Worm (Caenorhabditis elegans) whole organism, L4 larva: ENCODE results near the gene gpcp-2.

Source experiments
- D1046.2 ChIP-seq: fragments of 200-800 bp; sonication (Bioruptor generic); IDR thresholded peaks from 2 replicates; pipeline ENCODE4 v1.3.6; 2022; ENCODE audit warnings: missing genetic modification characterization, missing compliant biosample characterization
- R02D3.7 ChIP-seq: fragments of 150-350 bp; sonication (generic microtip); optimal IDR thresholded peaks from 3 replicates; lab custom pipeline; 2014; ENCODE audit warnings: missing biosample characterization, missing genetic modification characterization
- Y105C5A.15 ChIP-seq: fragments of 200-800 bp; sonication (Bioruptor generic); IDR thresholded peaks from 2 replicates; pipeline ENCODE4 v1.3.6; 2022; ENCODE audit warnings: missing genetic modification characterization, missing compliant biosample characterization
- Y48G9A.11 ChIP-seq: fragments of 200-800 bp; sonication (Bioruptor generic); IDR thresholded peaks from 2 replicates; pipeline ENCODE4 v1.3.6; 2022; ENCODE audit warnings: missing genetic modification reagents, missing genetic modification characterization, missing compliant biosample characterization
- ZK337.2 ChIP-seq: fragments of 200-800 bp; sonication (Bioruptor generic); IDR thresholded peaks from 2 replicates; pipeline ENCODE4 v1.3.6; 2022; ENCODE audit warnings: missing genetic modification reagents, missing genetic modification characterization, missing compliant biosample characterization
- aly-2 ChIP-seq: sonication (generic microtip); optimal IDR thresholded peaks from 2 replicates; lab custom pipeline; 2018; ENCODE audit warnings: missing biosample characterization, missing genetic modification characterization
- arid-1 ChIP-seq: fragments of 200-800 bp; sonication (Bioruptor generic); conservative IDR thresholded peaks from 2 replicates; pipeline ENCODE4 v1.3.6; 2022; ENCODE audit warnings: missing genetic modification reagents, missing genetic modification characterization, missing compliant biosample characterization
- ceh-20 ChIP-seq: fragments of 200-800 bp; sonication (Bioruptor generic); IDR thresholded peaks from 2 replicates; pipeline ENCODE4 v1.3.6; 2022; ENCODE audit warnings: missing genetic modification reagents, missing genetic modification characterization, missing compliant biosample characterization
- cey-2 ChIP-seq: sonication (generic microtip); optimal IDR thresholded peaks from 3 replicates; lab custom pipeline; 2017; ENCODE audit warnings: missing genetic modification characterization, mild to moderate bottlenecking, missing compliant biosample characterization, antibody characterized with exemption, borderline replicate concordance; ENCODE audit not compliant: insufficient read depth
- daf-16 ChIP-seq, 3 experiments: sonication (generic microtip); optimal IDR thresholded peaks; 2 replicates each; lab custom pipeline; 2016 to 2017; ENCODE audit warnings: missing genetic modification characterization in 3 of 3, missing genetic modification reagents in 3 of 3, mild to moderate bottlenecking in 2 of 3, missing compliant biosample characterization in 2 of 3, missing biosample characterization in 1 of 3, moderate library complexity in 1 of 3
- daf-19 ChIP-seq: fragments of 200-800 bp; sonication (Bioruptor generic); conservative IDR thresholded peaks from 2 replicates; pipeline ENCODE4 v1.3.6; 2022; ENCODE audit warnings: missing genetic modification characterization, missing compliant biosample characterization
- daf-8 ChIP-seq: fragments of 200-800 bp; sonication (Bioruptor generic); IDR thresholded peaks from 2 replicates; pipeline ENCODE4 v1.3.6; 2022; ENCODE audit warnings: missing genetic modification characterization, missing compliant biosample characterization
- dpl-1 ChIP-seq: fragments of 150-350 bp; optimal IDR thresholded peaks from 2 replicates; lab custom pipeline; 2014; ENCODE audit warnings: missing biosample characterization, missing genetic modification reagents, missing genetic modification characterization
- duxl-1 ChIP-seq: sonication (generic microtip); optimal IDR thresholded peaks from 2 replicates; lab custom pipeline; 2016; ENCODE audit warnings: mild to moderate bottlenecking, missing genetic modification characterization, moderate library complexity, missing compliant biosample characterization; ENCODE audit not compliant: poor library complexity
- dve-1 ChIP-seq: sonication (generic microtip); optimal IDR thresholded peaks from 2 replicates; lab custom pipeline; 2017; ENCODE audit warnings: antibody characterized with exemption, mild to moderate bottlenecking, missing genetic modification characterization, missing compliant biosample characterization; ENCODE audit not compliant: insufficient read depth
- egl-27 ChIP-seq: sonication (generic microtip); optimal IDR thresholded peaks from 3 replicates; lab custom pipeline; 2017; ENCODE audit warnings: missing biosample characterization, missing genetic modification reagents, missing genetic modification characterization
- fkh-10 ChIP-seq: fragments of 150-350 bp; optimal IDR thresholded peaks from 2 replicates; lab custom pipeline; 2014; ENCODE audit warnings: missing biosample characterization, missing genetic modification reagents, missing genetic modification characterization
- hlh-11 ChIP-seq: fragments of 200-800 bp; sonication (Bioruptor generic); optimal IDR thresholded peaks from 2 replicates; lab custom pipeline; 2018; ENCODE audit warnings: mild to moderate bottlenecking, missing genetic modification characterization, missing compliant biosample characterization
- lim-7 ChIP-seq: fragments of 200-800 bp; sonication (Bioruptor generic); IDR thresholded peaks from 2 replicates; pipeline ENCODE4 v1.3.6; 2022; ENCODE audit warnings: missing genetic modification characterization, missing compliant biosample characterization
- lin-38 ChIP-seq: fragments of 200-800 bp; sonication (Bioruptor generic); IDR thresholded peaks from 2 replicates; pipeline ENCODE4 v1.3.6; 2022; ENCODE audit warnings: missing genetic modification reagents, missing genetic modification characterization, missing compliant biosample characterization
- lsy-2 ChIP-seq, 2 experiments: fragments of 150-350 bp in 1 of 2; sonication (generic microtip) in 1 of 2; optimal IDR thresholded peaks; 2 replicates each; lab custom pipeline; 2014 to 2017; ENCODE audit warnings: missing biosample characterization in 2 of 2, missing genetic modification characterization in 2 of 2
- mdt-29 ChIP-seq: fragments of 200-800 bp; sonication (Bioruptor generic); IDR thresholded peaks from 2 replicates; pipeline ENCODE4 v1.3.6; 2022; ENCODE audit warnings: missing genetic modification reagents, missing genetic modification characterization, missing compliant biosample characterization
- mep-1 ChIP-seq: fragments of 150-350 bp; sonication (generic microtip); optimal IDR thresholded peaks from 3 replicates; lab custom pipeline; 2014; ENCODE audit warnings: missing biosample characterization, missing genetic modification characterization
- nhr-102 ChIP-seq: sonication (generic microtip); optimal IDR thresholded peaks from 2 replicates; lab custom pipeline; 2016; ENCODE audit warnings: mild to moderate bottlenecking, missing genetic modification characterization, moderate library complexity, missing compliant biosample characterization
- nhr-237 ChIP-seq: sonication (generic microtip); optimal IDR thresholded peaks from 2 replicates; lab custom pipeline; 2017; ENCODE audit warnings: missing biosample characterization, missing genetic modification characterization
- nhr-25 ChIP-seq: sonication (generic microtip); optimal IDR thresholded peaks from 2 replicates; lab custom pipeline; 2017; ENCODE audit warnings: missing genetic modification characterization, mild to moderate bottlenecking, missing compliant biosample characterization, antibody characterized with exemption, moderate library complexity, borderline replicate concordance; ENCODE audit not compliant: insufficient read depth
- nhr-41 ChIP-seq: fragments of 200-800 bp; sonication (Bioruptor generic); IDR thresholded peaks from 2 replicates; pipeline ENCODE4 v1.3.6; 2022; ENCODE audit warnings: missing genetic modification reagents, missing genetic modification characterization, missing compliant biosample characterization
- nhr-42 ChIP-seq: fragments of 200-800 bp; sonication (Bioruptor generic); IDR thresholded peaks from 2 replicates; pipeline ENCODE4 v1.3.6; 2022; ENCODE audit warnings: missing genetic modification characterization, missing compliant biosample characterization
- nhr-76 ChIP-seq: fragments of 150-350 bp; optimal IDR thresholded peaks from 2 replicates; lab custom pipeline; 2014; ENCODE audit warnings: missing biosample characterization, missing genetic modification characterization
- php-3 ChIP-seq: fragments of 200-800 bp; sonication (Bioruptor generic); IDR thresholded peaks from 2 replicates; pipeline ENCODE4 v1.3.6; 2022; ENCODE audit warnings: missing genetic modification reagents, missing genetic modification characterization, missing compliant biosample characterization
- pqm-1 ChIP-seq: sonication (generic microtip); optimal IDR thresholded peaks from 2 replicates; lab custom pipeline; 2017; ENCODE audit warnings: missing biosample characterization, missing genetic modification characterization
- sdz-12 ChIP-seq: fragments of 200-800 bp; sonication (Bioruptor generic); optimal IDR thresholded peaks from 2 replicates; lab custom pipeline; 2018; ENCODE audit warnings: mild to moderate bottlenecking, missing genetic modification characterization, missing compliant biosample characterization
- snpc-1.2 ChIP-seq: fragments of 200-800 bp; sonication (Bioruptor generic); IDR thresholded peaks from 2 replicates; pipeline ENCODE4 v1.3.6; 2022; ENCODE audit warnings: missing genetic modification reagents, missing genetic modification characterization, missing compliant biosample characterization
- snpc-4 ChIP-seq: fragments of 150-350 bp; optimal IDR thresholded peaks from 2 replicates; lab custom pipeline; 2014; ENCODE audit warnings: missing biosample characterization, missing genetic modification characterization
- tag-97 ChIP-seq: fragments of 200-800 bp; sonication (Bioruptor generic); IDR thresholded peaks from 2 replicates; pipeline ENCODE4 v1.3.6; 2022; ENCODE audit warnings: missing genetic modification characterization, missing compliant biosample characterization
- tra-1 ChIP-seq: fragments of 200-800 bp; sonication (Bioruptor generic); IDR thresholded peaks from 2 replicates; pipeline ENCODE4 v1.3.6; 2022; ENCODE audit warnings: missing genetic modification reagents, missing genetic modification characterization, missing compliant biosample characterization
- unc-39 ChIP-seq: sonication (generic microtip); optimal IDR thresholded peaks from 2 replicates; lab custom pipeline; 2017; ENCODE audit warnings: missing biosample characterization, missing genetic modification characterization
- unc-62 ChIP-seq, 3 experiments: fragments of 150-350 bp in 1 of 3; sonication (generic microtip); optimal IDR thresholded peaks in 2 of 3; peaks in 1 of 3; 1 replicate in 1 of 3; 2 replicates in 2 of 3; lab custom pipeline; 2014 to 2017; ENCODE audit warnings: missing biosample characterization in 3 of 3, missing genetic modification characterization in 3 of 3, missing genetic modification reagents in 3 of 3, missing genotype in 1 of 3
- vab-7 ChIP-seq: fragments of 200-800 bp; sonication (Bioruptor generic); IDR thresholded peaks from 2 replicates; pipeline ENCODE4 v1.3.6; 2022; ENCODE audit warnings: missing genetic modification reagents, missing genetic modification characterization, missing compliant biosample characterization
- zfp-2 ChIP-seq: sonication (generic microtip); optimal IDR thresholded peaks from 2 replicates; lab custom pipeline; 2016; ENCODE audit warnings: mild to moderate bottlenecking, missing genetic modification characterization, missing compliant biosample characterization
- zfp-3 ChIP-seq: fragments of 200-800 bp; sonication (Bioruptor generic); conservative IDR thresholded peaks from 2 replicates; pipeline ENCODE4 v1.3.6; 2022; ENCODE audit warnings: missing genetic modification reagents, missing genetic modification characterization, missing compliant biosample characterization
- zip-11 ChIP-seq: fragments of 200-800 bp; sonication (Bioruptor generic); IDR thresholded peaks from 2 replicates; pipeline ENCODE4 v1.3.6; 2022; ENCODE audit warnings: missing genetic modification characterization, missing compliant biosample characterization
- zip-2 ChIP-seq: fragments of 150-350 bp; optimal IDR thresholded peaks from 2 replicates; lab custom pipeline; 2014; ENCODE audit warnings: missing biosample characterization, missing genetic modification characterization

The gpcp-2 gene

ce11 chrII:8028246-8028694 lies 44.9 kb downstream of the gpcp-2 start (continued):
- TF ChIP-seq D1046.2 (peak; percentile 60; the same call in 1 of the 2 replicates), nhr-102 (tag; lab: Kevin White, UChicago) (peak; percentile 65), dve-1 (tag; lab: Kevin White, UChicago) (peak; percentile 98), zfp-3 (GFP tag; lab: Robert Waterston, UW) (0 out of 2 replicates have a peak, but pooled peaks have one; percentile 60)

ce11 chrII:8027663-8028062 lies 45.5 kb downstream of the gpcp-2 start, which contains the start of gene swsn-7:
TSS of gene swsn-7 (minus strand) at chrII:8027763.
- no peak for TF ChIP-seq arid-1
- TF ChIP-seq vab-7 = no peak
- TF ChIP-seq egl-27 (tag; lab: Kevin White, UChicago) = no peak
- no peak for TF ChIP-seq nhr-76 (tag; lab: Kevin White, UChicago)
- TF ChIP-seq zip-2 = no peak
- no peak for TF ChIP-seq Y105C5A.15
- TF ChIP-seq R02D3.7 (tag; lab: Kevin White, UChicago) = no peak

ce11 chrII:8022461-8022860 lies 50.7 kb downstream of the gpcp-2 start, which contains the start of gene hda-2:
TSS of gene hda-2 (minus strand) at chrII:8022561.
- TF ChIP-seq zip-11 (GFP tag; lab: Robert Waterston, UW) = no peak
- 0 out of 2 replicates have a peak, but pooled peaks have one; percentile 9 for TF ChIP-seq lin-38 (GFP tag; lab: Robert Waterston, UW)
- TF ChIP-seq, all 104 proteins: peak for 1

ce11 chrII:8020580-8021044 lies 52.6 kb downstream of the gpcp-2 start:
- TF ChIP-seq php-3 (GFP tag; lab: Robert Waterston, UW) (no peak), snpc-1.2 (no peak), pqm-1 (tag; lab: Kevin White, UChicago) (no peak), nhr-41 (GFP tag; lab: Robert Waterston, UW) (0 out of 2 replicates have a peak, but pooled peaks have one; percentile 5), Y105C5A.15 (no peak), daf-8 (no peak), mep-1 (tag; lab: Kevin White, UChicago) (peak; percentile 8), nhr-76 (tag; lab: Kevin White, UChicago) (no peak), unc-39 (tag; lab: Kevin White, UChicago) (no peak), sdz-12 (GFP tag; lab: Kevin White, UChicago) (peak; percentile 69), aly-2 (tag; lab: Kevin White, UChicago) (no peak), zfp-2 (no peak), daf-16 (GFP tag; optimal IDR thresholded peaks at IDR 0.05; lab: Kevin White, UChicago) (peak in 1 of 2 experiments; percentile 16), daf-16 (tag; optimal IDR thresholded peaks at IDR 0.05; lab: Kevin White, UChicago) (peak; percentile 20), tag-97 (GFP tag; lab: Robert Waterston, UW) (no peak), nhr-25 (no peak), snpc-4 (tag; lab: Kevin White, UChicago) (no peak), mdt-29 (no peak), nhr-42 (GFP tag; lab: Robert Waterston, UW) (no peak), arid-1 (0 out of 2 replicates have a peak, but pooled peaks have one; percentile 3), fkh-10 (GFP tag; lab: Kevin White, UChicago) (no peak), nhr-237 (tag; lab: Kevin White, UChicago) (no peak), ceh-20 (GFP tag; lab: Robert Waterston, UW) (no peak), tra-1 (GFP tag; lab: Robert Waterston, UW) (no peak), cey-2 (tag; lab: Kevin White, UChicago) (no peak), dpl-1 (GFP tag; lab: Kevin White, UChicago) (no peak), hlh-11 (tag; lab: Kevin White, UChicago) (no peak), ZK337.2 (GFP tag; lab: Robert Waterston, UW) (no peak), duxl-1 (tag; lab: Kevin White, UChicago) (no peak), unc-62 (GFP tag; optimal IDR thresholded peaks at IDR 0.05 in 1 of 2; lab: Kevin White, UChicago) (no peak), unc-62 (tag; optimal IDR thresholded peaks at IDR 0.05; lab: Kevin White, UChicago) (no peak), lim-7 (no peak), lsy-2 (tag; optimal IDR thresholded peaks at IDR 0.05; lab: Kevin White, UChicago) (no peak), daf-19 (GFP tag; lab: Robert Waterston, UW) (no peak), Y48G9A.11 (GFP tag; lab: Robert Waterston, UW) (0 out of 2 replicates have a peak, but pooled peaks have one; percentile 18)
